Worm (Caenorhabditis elegans) whole organism, young adult: ENCODE results near the gene smg-4.

Experiments used
- B0019.2 ChIP-seq: fragments of 200-800 bp; sonication (Bioruptor generic); conservative IDR thresholded peaks from 2 replicates; pipeline ENCODE4 v1.3.6; 2022; ENCODE audit warnings: missing genetic modification reagents, missing genetic modification characterization, missing compliant biosample characterization
- C17E4.6 ChIP-seq: fragments of 200-800 bp; sonication (Bioruptor generic); IDR thresholded peaks from 2 replicates; pipeline ENCODE4 v1.3.6; 2022; ENCODE audit warnings: missing genetic modification reagents, missing genetic modification characterization, missing compliant biosample characterization
- F10E7.11 ChIP-seq: sonication (generic microtip); optimal IDR thresholded peaks from 2 replicates; lab custom pipeline; 2017; ENCODE audit warnings: mild to moderate bottlenecking, missing genetic modification characterization, moderate library complexity, missing compliant biosample characterization
- F33H1.4 ChIP-seq: fragments of 200-800 bp; sonication (Bioruptor generic); IDR thresholded peaks from 2 replicates; pipeline ENCODE4 v1.3.6; 2022; ENCODE audit warnings: missing genetic modification reagents, missing genetic modification characterization, missing compliant biosample characterization
- F37B4.10 ChIP-seq: fragments of 200-800 bp; sonication (Bioruptor generic); IDR thresholded peaks from 2 replicates; pipeline ENCODE4 v1.3.6; 2022; ENCODE audit warnings: missing genetic modification characterization, missing compliant biosample characterization
- F52B5.7 ChIP-seq: sonication (generic microtip); optimal IDR thresholded peaks from 2 replicates; lab custom pipeline; 2016; ENCODE audit warnings: mild to moderate bottlenecking, missing genetic modification characterization, missing compliant biosample characterization
- Y67H2A.10 ChIP-seq: fragments of 200-800 bp; sonication (Bioruptor generic); conservative IDR thresholded peaks from 2 replicates; pipeline ENCODE4 v1.3.6; 2022; ENCODE audit warnings: missing genetic modification reagents, missing genetic modification characterization, missing compliant biosample characterization
- Y79H2A.3 ChIP-seq: fragments of 200-800 bp; sonication (Bioruptor generic); conservative IDR thresholded peaks from 2 replicates; pipeline ENCODE4 v1.3.6; 2022; ENCODE audit warnings: missing genetic modification reagents, missing genetic modification characterization, missing compliant biosample characterization
- aptf-2 ChIP-seq: fragments of 200-800 bp; sonication (Bioruptor generic); conservative IDR thresholded peaks from 2 replicates; pipeline ENCODE4 v1.3.6; 2022; ENCODE audit warnings: missing genetic modification reagents, missing genetic modification characterization, missing compliant biosample characterization
- aptf-3 ChIP-seq: fragments of 200-800 bp; sonication (Bioruptor generic); IDR thresholded peaks from 2 replicates; pipeline ENCODE4 v1.3.6; 2022; ENCODE audit warnings: missing genetic modification characterization, missing compliant biosample characterization
- attf-5 ChIP-seq: fragments of 200-800 bp; sonication (Bioruptor generic); optimal IDR thresholded peaks from 2 replicates; lab custom pipeline; 2018; ENCODE audit warnings: mild to moderate bottlenecking, missing genetic modification characterization, missing compliant biosample characterization
- bed-2 ChIP-seq: fragments of 200-800 bp; sonication (Bioruptor generic); IDR thresholded peaks from 2 replicates; pipeline ENCODE4 v1.3.6; 2022; ENCODE audit warnings: missing genetic modification reagents, missing genetic modification characterization, missing compliant biosample characterization
- chd-7 ChIP-seq: sonication (generic microtip); optimal IDR thresholded peaks from 2 replicates; lab custom pipeline; 2016; ENCODE audit warnings: mild to moderate bottlenecking, missing genetic modification characterization, moderate library complexity, missing compliant biosample characterization
- dpl-1 ChIP-seq: fragments of 150-350 bp; optimal IDR thresholded peaks from 2 replicates; lab custom pipeline; 2014; ENCODE audit warnings: missing biosample characterization, missing genetic modification reagents, missing genetic modification characterization
- ets-4 ChIP-seq: fragments of 200-800 bp; sonication (Bioruptor generic); optimal IDR thresholded peaks from 2 replicates; lab custom pipeline; 2018; ENCODE audit warnings: mild to moderate bottlenecking, missing genetic modification characterization, missing compliant biosample characterization
- hmg-1.2 ChIP-seq: fragments of 200-800 bp; sonication (Bioruptor generic); IDR thresholded peaks from 2 replicates; pipeline ENCODE4 v1.3.6; 2022; ENCODE audit warnings: missing genetic modification reagents, missing genetic modification characterization, missing compliant biosample characterization
- hmg-20 ChIP-seq: fragments of 200-800 bp; sonication (Bioruptor generic); IDR thresholded peaks from 2 replicates; pipeline ENCODE4 v1.3.6; 2022; ENCODE audit warnings: missing genetic modification reagents, missing genetic modification characterization, missing compliant biosample characterization
- let-526 ChIP-seq: fragments of 200-800 bp; sonication (Bioruptor generic); IDR thresholded peaks from 2 replicates; pipeline ENCODE4 v1.3.6; 2022; ENCODE audit warnings: missing genetic modification reagents, missing genetic modification characterization, missing compliant biosample characterization
- madf-10 ChIP-seq: sonication (generic microtip); optimal IDR thresholded peaks from 2 replicates; lab custom pipeline; 2016; ENCODE audit warnings: mild to moderate bottlenecking, missing genetic modification characterization, missing compliant biosample characterization
- madf-6 ChIP-seq: fragments of 200-800 bp; sonication (Bioruptor generic); IDR thresholded peaks from 2 replicates; pipeline ENCODE4 v1.3.6; 2022; ENCODE audit warnings: missing genetic modification reagents, missing genetic modification characterization, missing compliant biosample characterization
- nhr-120 ChIP-seq: fragments of 200-800 bp; sonication (Bioruptor generic); IDR thresholded peaks from 2 replicates; pipeline ENCODE4 v1.3.6; 2022; ENCODE audit warnings: missing genetic modification characterization, missing compliant biosample characterization
- nhr-80 ChIP-seq: sonication (generic microtip); optimal IDR thresholded peaks from 2 replicates; lab custom pipeline; 2016; ENCODE audit warnings: missing genetic modification characterization, missing compliant biosample characterization
- nhr-90 ChIP-seq: sonication (generic microtip); optimal IDR thresholded peaks from 2 replicates; lab custom pipeline; 2016; ENCODE audit warnings: missing genotype, mild to moderate bottlenecking, missing genetic modification characterization, missing compliant biosample characterization
- rec-8 ChIP-seq, 2 experiments: sonication (generic microtip); optimal IDR thresholded peaks; 2 replicates each; lab custom pipeline; 2016; ENCODE audit warnings: mild to moderate bottlenecking in 2 of 2, missing genetic modification characterization in 2 of 2, missing genetic modification reagents in 2 of 2, missing genotype in 2 of 2, missing biosample characterization in 1 of 2, missing compliant biosample characterization in 1 of 2, moderate library complexity in 1 of 2
- rpc-1 ChIP-seq, 2 experiments: fragments of 150-350 bp in 1 of 2; sonication (generic microtip) in 1 of 2; optimal IDR thresholded peaks; 2 replicates each; lab custom pipeline; 2014 to 2018; ENCODE audit warnings: missing biosample characterization in 1 of 2, missing genetic modification characterization in 1 of 2, missing genetic modification reagents in 1 of 2, missing genotype in 1 of 2
- snpc-1.1 ChIP-seq: sonication (generic microtip); optimal IDR thresholded peaks from 2 replicates; lab custom pipeline; 2017; ENCODE audit warnings: missing genetic modification characterization, mild to moderate bottlenecking, missing compliant biosample characterization, antibody characterized with exemption, moderate library complexity, missing genotype, missing genetic modification reagents; ENCODE audit not compliant: insufficient read depth
- snpc-1.3 ChIP-seq: sonication (generic microtip); optimal IDR thresholded peaks from 2 replicates; lab custom pipeline; 2017; ENCODE audit warnings: missing genetic modification characterization, mild to moderate bottlenecking, missing compliant biosample characterization, antibody characterized with exemption, moderate library complexity, missing genotype, missing genetic modification reagents; ENCODE audit not compliant: insufficient read depth
- tbp1 ChIP-seq: fragments of 200-800 bp; sonication (Bioruptor generic); optimal IDR thresholded peaks from 2 replicates; lab custom pipeline; 2018; ENCODE audit warnings: mild to moderate bottlenecking, missing genetic modification characterization, missing compliant biosample characterization
- tlf-1 ChIP-seq: fragments of 200-800 bp; sonication (Bioruptor generic); optimal IDR thresholded peaks from 2 replicates; lab custom pipeline; 2018; ENCODE audit warnings: mild to moderate bottlenecking, missing genetic modification characterization, missing compliant biosample characterization
- zfh-2 ChIP-seq: fragments of 200-800 bp; sonication (Bioruptor generic); conservative IDR thresholded peaks from 2 replicates; pipeline ENCODE4 v1.3.6; 2022; ENCODE audit warnings: missing genetic modification reagents, missing genetic modification characterization, missing compliant biosample characterization
- ztf-18 ChIP-seq: sonication (generic microtip); optimal IDR thresholded peaks from 2 replicates; lab custom pipeline; 2016; ENCODE audit warnings: missing genotype, mild to moderate bottlenecking, missing genetic modification characterization, missing compliant biosample characterization
- ztf-22 ChIP-seq: fragments of 200-800 bp; sonication (Bioruptor generic); optimal IDR thresholded peaks from 2 replicates; lab custom pipeline; 2018; ENCODE audit warnings: mild to moderate bottlenecking, missing genetic modification characterization, moderate library complexity, missing compliant biosample characterization
- ztf-28 ChIP-seq: fragments of 200-800 bp; sonication (Bioruptor generic); IDR thresholded peaks from 2 replicates; pipeline ENCODE4 v1.3.6; 2022; ENCODE audit warnings: missing genetic modification reagents, missing genetic modification characterization, missing compliant biosample characterization
- ztf-3 ChIP-seq: fragments of 200-800 bp; sonication (Bioruptor generic); optimal IDR thresholded peaks from 2 replicates; lab custom pipeline; 2018; ENCODE audit warnings: mild to moderate bottlenecking, missing genetic modification characterization, missing compliant biosample characterization

smg-4 gene

DNA sequence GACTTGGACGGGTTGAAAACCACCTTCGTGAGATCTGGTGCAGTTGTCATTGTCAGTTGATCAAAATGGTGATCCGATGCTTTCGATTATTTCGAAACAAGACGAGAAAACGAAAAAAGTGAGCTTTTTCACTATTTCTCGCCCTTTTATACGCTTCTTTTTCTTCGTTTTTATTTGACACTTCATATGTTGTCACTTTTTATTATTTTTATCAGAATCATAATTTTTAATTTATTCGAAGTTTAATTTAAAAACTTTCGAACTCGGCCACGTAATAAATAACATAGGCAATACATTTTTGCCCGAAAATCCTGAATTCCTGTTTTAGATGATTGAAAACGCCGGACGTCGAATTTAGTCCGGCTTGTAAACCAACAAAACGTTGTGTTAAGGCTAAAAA, 23.1 kb downstream of the smg-4 start, which contains the start of gene F58E6.5:
Gene F58E6.5 (minus strand): TSS at position 101 of the 400 bp plus-strand sequence.
- no peak for TF ChIP-seq rec-8 (tag; optimal IDR thresholded peaks at IDR 0.05; lab: Kevin White, UChicago)
- TF ChIP-seq ztf-18 (tag; lab: Kevin White, UChicago) = no peak
- no peak for TF ChIP-seq rpc-1 (optimal IDR thresholded peaks at IDR 0.05; lab: Kevin White, UChicago)
- TF ChIP-seq rpc-1 (tag; optimal IDR thresholded peaks at IDR 0.05; lab: Kevin White, UChicago) = no peak
- no peak for TF ChIP-seq madf-6 (GFP tag; lab: Robert Waterston, UW)
- TF ChIP-seq hmg-20 (GFP tag; lab: Robert Waterston, UW) = no peak

ce11 chrV:9753554-9753953, 24.0 kb downstream of the smg-4 start:
- TF ChIP-seq F37B4.10 (GFP tag; lab: Robert Waterston, UW) = no peak
- no peak for TF ChIP-seq aptf-3 (GFP tag; lab: Robert Waterston, UW)
- TF ChIP-seq Y79H2A.3 (GFP tag; lab: Robert Waterston, UW) = no peak
- TF ChIP-seq F10E7.11 (tag; lab: Kevin White, UChicago) = no peak
- no peak for TF ChIP-seq snpc-1.3 (tag; lab: Kevin White, UChicago)
- TF ChIP-seq tlf-1 (GFP tag; lab: Kevin White, UChicago) = no peak
- TF ChIP-seq F33H1.4 (GFP tag; lab: Robert Waterston, UW) = no peak
- no peak for TF ChIP-seq attf-5
- TF ChIP-seq snpc-1.1 = no peak
- no peak for TF ChIP-seq nhr-80 (tag; lab: Kevin White, UChicago)
- TF ChIP-seq madf-10 (tag; lab: Kevin White, UChicago) = no peak
- TF ChIP-seq ztf-3 (GFP tag; lab: Kevin White, UChicago) = no peak
- no peak for TF ChIP-seq C17E4.6 (GFP tag; lab: Robert Waterston, UW)
- TF ChIP-seq F52B5.7 = no peak
- no peak for TF ChIP-seq chd-7 (tag; lab: Kevin White, UChicago)
- TF ChIP-seq, all 124 proteins: peak for 0

- TF ChIP-seq ztf-22 (no peak), dpl-1 (GFP tag; lab: Kevin White, UChicago) (no peak), nhr-80 (tag; lab: Kevin White, UChicago) (no peak)
Observed at ce11 chrV:9752918-9753317, 24.6 kb downstream of the smg-4 start, which contains the start of gene F58E6.6. F58E6.6 (minus strand) TSS chrV:9753018.

DNA sequence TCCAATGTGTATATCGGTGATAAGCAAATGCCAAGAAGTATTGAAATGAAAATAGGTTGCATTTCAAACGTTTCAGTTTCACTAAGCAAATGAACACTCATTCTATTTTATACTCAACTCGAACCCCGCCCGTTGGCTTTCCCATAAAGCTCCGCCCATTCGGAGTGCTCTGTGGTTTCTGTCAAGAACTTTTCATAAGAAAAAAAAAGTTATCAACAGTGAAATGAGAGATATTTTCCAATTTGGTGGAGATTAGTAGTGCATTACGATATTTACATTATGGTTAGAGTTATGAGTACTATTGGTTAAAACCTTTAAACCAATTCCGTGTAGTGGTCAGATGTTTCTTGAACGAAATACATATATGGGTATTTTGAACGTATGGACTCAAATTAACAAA, 27.2 kb downstream of the smg-4 start, which contains the start of gene F58E6.4:
Gene F58E6.4 (minus strand): TSS at position 101 of the 400 bp plus-strand sequence.
- no peak for TF ChIP-seq snpc-1.3 (tag; lab: Kevin White, UChicago)
- TF ChIP-seq madf-10 (tag; lab: Kevin White, UChicago) = no peak
- no peak for TF ChIP-seq B0019.2 (GFP tag; lab: Robert Waterston, UW)
- TF ChIP-seq ets-4 (GFP tag; lab: Kevin White, UChicago) = no peak
- no peak for TF ChIP-seq snpc-1.1
- no peak for TF ChIP-seq zfh-2 (GFP tag; lab: Robert Waterston, UW)
- no peak for TF ChIP-seq nhr-120 (GFP tag; lab: Robert Waterston, UW)
- TF ChIP-seq aptf-2 (GFP tag; lab: Robert Waterston, UW) = no peak
- no peak for TF ChIP-seq hmg-1.2 (GFP tag; lab: Robert Waterston, UW)
- no peak for TF ChIP-seq let-526
- no peak for TF ChIP-seq bed-2 (GFP tag; lab: Robert Waterston, UW)
- no peak for TF ChIP-seq tbp1 (GFP tag; lab: Kevin White, UChicago)
- no peak for TF ChIP-seq ztf-28 (GFP tag; lab: Robert Waterston, UW)
- TF ChIP-seq nhr-90 = no peak
- TF ChIP-seq C17E4.6 (GFP tag; lab: Robert Waterston, UW) = no peak
- no peak for TF ChIP-seq Y67H2A.10 (GFP tag; lab: Robert Waterston, UW)
